Fruit fly (Drosophila melanogaster) whole organism, embryonic: ENCODE results near the gene CG42538.

Source experiments
- Ada2b ChIP-seq: fragments of 200-800 bp; sonication (Bioruptor generic); IDR thresholded peaks from 2 replicates; pipeline ENCODE4 v1.3.6; 2022; ENCODE audit warnings: missing biosample characterization, missing genetic modification characterization
- BEAF-32 ChIP-seq: fragments of 200-800 bp; sonication (Bioruptor generic); optimal IDR thresholded peaks from 3 replicates; lab custom pipeline; 2017; ENCODE audit warnings: missing biosample characterization, missing genetic modification characterization, mild to moderate bottlenecking, moderate library complexity, missing genetic modification reagents
- CG10209 ChIP-seq: fragments of 200-800 bp; sonication (Bioruptor generic); optimal IDR thresholded peaks from 3 replicates; lab custom pipeline; 2017; ENCODE audit warnings: missing biosample characterization, mild to moderate bottlenecking, missing genetic modification characterization, missing genetic modification reagents
- CG10274 ChIP-seq: fragments of 200-800 bp; sonication (Bioruptor generic); optimal IDR thresholded peaks from 3 replicates; lab custom pipeline; 2017; ENCODE audit warnings: missing biosample characterization, mild to moderate bottlenecking, missing genetic modification characterization
- CG12155 ChIP-seq: fragments of 200-800 bp; sonication (Bioruptor generic); optimal IDR thresholded peaks from 3 replicates; lab custom pipeline; 2016; ENCODE audit warnings: missing biosample characterization, missing genetic modification characterization
- CG14860 ChIP-seq: fragments of 200-800 bp; sonication (Bioruptor generic); IDR thresholded peaks from 3 replicates; pipeline ENCODE4 v1.3.6; 2022; ENCODE audit warnings: missing biosample characterization, missing genetic modification characterization; ENCODE audit not compliant: partially characterized antibody
- CG1529 ChIP-seq: fragments of 200-800 bp; sonication (Bioruptor generic); optimal IDR thresholded peaks from 3 replicates; lab custom pipeline; 2018; ENCODE audit warnings: missing biosample characterization, missing genetic modification characterization
- CG15601 ChIP-seq: fragments of 200-800 bp; sonication (Bioruptor generic); optimal IDR thresholded peaks from 3 replicates; lab custom pipeline; 2019; ENCODE audit warnings: missing biosample characterization, mild to moderate bottlenecking, missing genetic modification characterization, moderate library complexity
- CG17359 ChIP-seq: fragments of 200-800 bp; sonication (Bioruptor generic); optimal IDR thresholded peaks from 3 replicates; lab custom pipeline; 2018; ENCODE audit warnings: missing biosample characterization, mild to moderate bottlenecking, missing genetic modification characterization, moderate library complexity
- CG17568 ChIP-seq: fragments of 200-800 bp; sonication (Bioruptor generic); optimal IDR thresholded peaks from 2 replicates; lab custom pipeline; 2018; ENCODE audit warnings: missing biosample characterization, mild to moderate bottlenecking, missing genetic modification characterization, moderate library complexity
- CG17912 ChIP-seq: fragments of 200-800 bp; sonication (Bioruptor generic); optimal IDR thresholded peaks from 2 replicates; lab custom pipeline; 2018; ENCODE audit warnings: missing biosample characterization, mild to moderate bottlenecking, missing genetic modification characterization
- CG18476 ChIP-seq: fragments of 200-800 bp; sonication (Bioruptor generic); optimal IDR thresholded peaks from 2 replicates; lab custom pipeline; 2016; ENCODE audit warnings: missing biosample characterization, mild to moderate bottlenecking, missing genetic modification characterization
- CG2129 ChIP-seq: fragments of 200-800 bp; sonication (Bioruptor generic); IDR thresholded peaks from 2 replicates; pipeline ENCODE4 v1.3.6; 2022; ENCODE audit warnings: missing biosample characterization, missing genetic modification characterization; ENCODE audit not compliant: partially characterized antibody
- CG3065 ChIP-seq: fragments of 200-800 bp; sonication (Bioruptor generic); optimal IDR thresholded peaks from 2 replicates; lab custom pipeline; 2016; ENCODE audit warnings: missing biosample characterization, missing genetic modification characterization
- CG33213 ChIP-seq: fragments of 200-800 bp; sonication (Bioruptor generic); optimal IDR thresholded peaks from 3 replicates; lab custom pipeline; 2016; ENCODE audit warnings: missing biosample characterization, missing genetic modification characterization
- CG34224 ChIP-seq: fragments of 200-800 bp; sonication (Bioruptor generic); IDR thresholded peaks from 3 replicates; pipeline ENCODE4 v1.3.6; 2022; ENCODE audit warnings: missing biosample characterization, missing genetic modification characterization; ENCODE audit not compliant: partially characterized antibody
- CG3726 ChIP-seq: fragments of 200-800 bp; sonication (Bioruptor generic); IDR thresholded peaks from 3 replicates; pipeline ENCODE4, ENCODE4 v1.3.6; 2022; ENCODE audit warnings: missing biosample characterization, missing genetic modification characterization
- CG4328 ChIP-seq: fragments of 200-800 bp; sonication (Bioruptor generic); optimal IDR thresholded peaks from 3 replicates; lab custom pipeline; 2017; ENCODE audit warnings: missing biosample characterization, missing genetic modification reagents, missing genetic modification characterization
- CG8281 ChIP-seq: fragments of 200-800 bp; sonication (Bioruptor generic); optimal IDR thresholded peaks from 2 replicates; lab custom pipeline; 2018; ENCODE audit warnings: missing biosample characterization, mild to moderate bottlenecking, missing genetic modification characterization, moderate library complexity
- CTCF ChIP-seq: fragments of 200-800 bp; sonication (Bioruptor generic); optimal IDR thresholded peaks from 2 replicates; lab custom pipeline; 2017; ENCODE audit warnings: missing biosample characterization, mild to moderate bottlenecking, missing genetic modification characterization, moderate library complexity
- D19B ChIP-seq: fragments of 200-800 bp; sonication (Bioruptor generic); optimal IDR thresholded peaks from 2 replicates; lab custom pipeline; 2017; ENCODE audit warnings: missing biosample characterization, mild to moderate bottlenecking, missing genetic modification characterization
- Hr78 ChIP-seq, 2 experiments: fragments of 200-800 bp in 1 of 2; fragments of >200 bp in 1 of 2; sonication (Bioruptor generic) in 1 of 2; optimal IDR thresholded peaks; 2 replicates each; lab custom pipeline; 2017 to 2019; ENCODE audit warnings: missing biosample characterization in 2 of 2, missing genetic modification characterization in 2 of 2, mild to moderate bottlenecking in 1 of 2, moderate library complexity in 1 of 2
- Nf-YB ChIP-seq: fragments of 200-800 bp; sonication (Bioruptor generic); optimal IDR thresholded peaks from 3 replicates; lab custom pipeline; 2019; ENCODE audit warnings: missing biosample characterization, mild to moderate bottlenecking, missing genetic modification characterization, moderate library complexity
- NfI ChIP-seq: fragments of 200-800 bp; sonication (Bioruptor generic); optimal IDR thresholded peaks from 3 replicates; lab custom pipeline; 2018; ENCODE audit warnings: missing biosample characterization, mild to moderate bottlenecking, missing genetic modification characterization, moderate library complexity
- Stat92E ChIP-seq, 3 experiments: fragments of >200 bp in 2 of 3; fragments of 200-800 bp in 1 of 3; sonication (Bioruptor generic) in 1 of 3; optimal IDR thresholded peaks; 2 replicates each; lab custom pipeline; 2017 to 2019; ENCODE audit warnings: missing biosample characterization in 3 of 3, missing genetic modification characterization in 3 of 3, mild to moderate bottlenecking in 1 of 3, moderate library complexity in 1 of 3
- Usf ChIP-seq: fragments of 200-800 bp; sonication (Bioruptor generic); optimal IDR thresholded peaks from 2 replicates; lab custom pipeline; 2017; ENCODE audit warnings: missing genotype, missing biosample characterization, missing genetic modification characterization
- ac ChIP-seq: fragments of 200-800 bp; sonication (Bioruptor generic); optimal IDR thresholded peaks from 3 replicates; lab custom pipeline; 2017; ENCODE audit warnings: missing biosample characterization, mild to moderate bottlenecking, missing genetic modification characterization
- br ChIP-seq: fragments of >200 bp; optimal IDR thresholded peaks from 2 replicates; lab custom pipeline; 2017
- ems ChIP-seq: fragments of 200-800 bp; sonication (Bioruptor generic); optimal IDR thresholded peaks from 3 replicates; lab custom pipeline; 2016; ENCODE audit warnings: missing biosample characterization, missing genetic modification characterization
- ftz-f1 ChIP-seq: fragments of 200-800 bp; sonication (Bioruptor generic); optimal IDR thresholded peaks from 2 replicates; lab custom pipeline; 2016; ENCODE audit warnings: missing biosample characterization, missing genetic modification characterization
- gce ChIP-seq: fragments of 200-800 bp; sonication (Bioruptor generic); IDR thresholded peaks from 3 replicates; pipeline ENCODE4 v1.3.6; 2022; ENCODE audit warnings: missing biosample characterization, missing genetic modification characterization
- gfzf ChIP-seq: fragments of 200-800 bp; sonication (Bioruptor generic); optimal IDR thresholded peaks from 2 replicates; lab custom pipeline; 2016; ENCODE audit warnings: missing biosample characterization, mild to moderate bottlenecking, missing genetic modification characterization, moderate library complexity
- hth ChIP-seq: fragments of >200 bp; optimal IDR thresholded peaks from 2 replicates; lab custom pipeline; 2017; ENCODE audit warnings: inconsistent platforms
- insv ChIP-seq, 2 experiments: fragments of 200-800 bp; sonication (Bioruptor generic); optimal IDR thresholded peaks; 3 replicates each; lab custom pipeline; 2016 to 2018; ENCODE audit warnings: missing biosample characterization in 2 of 2, missing genetic modification characterization in 2 of 2
- kah ChIP-seq: fragments of 200-800 bp; sonication (Bioruptor generic); optimal IDR thresholded peaks from 2 replicates; lab custom pipeline; 2018; ENCODE audit warnings: missing biosample characterization, mild to moderate bottlenecking, missing genetic modification characterization
- knrl ChIP-seq: fragments of 200-800 bp; sonication (Bioruptor generic); IDR thresholded peaks from 3 replicates; pipeline ENCODE4 v1.3.6; 2022; ENCODE audit warnings: missing biosample characterization, missing genetic modification characterization; ENCODE audit not compliant: partially characterized antibody
- lbe ChIP-seq: fragments of 200-800 bp; sonication (Bioruptor generic); optimal IDR thresholded peaks from 2 replicates; lab custom pipeline; 2016; ENCODE audit warnings: missing biosample characterization, mild to moderate bottlenecking, missing genetic modification characterization
- lilli ChIP-seq: fragments of 200-800 bp; sonication (Bioruptor generic); optimal IDR thresholded peaks from 3 replicates; lab custom pipeline; 2016; ENCODE audit warnings: missing biosample characterization, missing genetic modification characterization
- mirr ChIP-seq: fragments of 200-800 bp; sonication (Bioruptor generic); optimal IDR thresholded peaks from 3 replicates; lab custom pipeline; 2018; ENCODE audit warnings: missing biosample characterization, mild to moderate bottlenecking, missing genetic modification characterization
- onecut ChIP-seq: fragments of 200-800 bp; sonication (Bioruptor generic); IDR thresholded peaks from 2 replicates; pipeline ENCODE4 v1.3.6; 2022; ENCODE audit warnings: missing biosample characterization, missing genetic modification characterization
- otp ChIP-seq: fragments of 200-800 bp; sonication (Bioruptor generic); IDR thresholded peaks from 3 replicates; pipeline ENCODE4, ENCODE4 v1.3.6; 2022; ENCODE audit warnings: missing biosample characterization, missing genetic modification characterization
- pfk ChIP-seq: fragments of 200-800 bp; sonication (Bioruptor generic); optimal IDR thresholded peaks from 2 replicates; lab custom pipeline; 2018; ENCODE audit warnings: missing biosample characterization, mild to moderate bottlenecking, missing genetic modification characterization, moderate library complexity
- pho ChIP-seq: fragments of 200-800 bp; sonication (Bioruptor generic); optimal IDR thresholded peaks from 2 replicates; lab custom pipeline; 2016; ENCODE audit warnings: missing biosample characterization, missing genetic modification characterization
- psq ChIP-seq: fragments of 200-800 bp; sonication (Bioruptor generic); optimal IDR thresholded peaks from 2 replicates; lab custom pipeline; 2017; ENCODE audit warnings: missing biosample characterization, missing genetic modification characterization
- rib ChIP-seq: fragments of 200-800 bp; sonication (Bioruptor generic); IDR thresholded peaks from 2 replicates; pipeline ENCODE4 v1.3.6; 2022; ENCODE audit warnings: missing biosample characterization, missing genetic modification characterization
- sc ChIP-seq, 3 experiments: fragments of >200 bp in 2 of 3; fragments of 200-800 bp in 1 of 3; sonication (Bioruptor generic) in 1 of 3; optimal IDR thresholded peaks; 2 replicates in 2 of 3; 3 replicates in 1 of 3; lab custom pipeline; 2017; ENCODE audit warnings: mild to moderate bottlenecking in 1 of 3, missing biosample characterization in 1 of 3, missing genetic modification characterization in 1 of 3, missing genetic modification reagents in 1 of 3
- sug ChIP-seq: fragments of 200-800 bp; optimal IDR thresholded peaks from 2 replicates; lab custom pipeline; 2019; ENCODE audit warnings: missing biosample characterization, mild to moderate bottlenecking, missing genetic modification characterization, moderate library complexity
- tgo ChIP-seq: fragments of 200-800 bp; sonication (Bioruptor generic); IDR thresholded peaks from 3 replicates; pipeline ENCODE4 v1.3.6; 2022; ENCODE audit warnings: missing biosample characterization, missing genetic modification characterization
- unpg ChIP-seq: fragments of 200-800 bp; sonication (Bioruptor generic); optimal IDR thresholded peaks from 3 replicates; lab custom pipeline; 2018; ENCODE audit warnings: missing biosample characterization, mild to moderate bottlenecking, missing genetic modification characterization, moderate library complexity

CG42538 gene

dm6 chr3L:16056101-16056891 is 22.0 kb downstream of the CG42538 start (continued):
- TF ChIP-seq gfzf (GFP tag; lab: Kevin White, UChicago), result no peak
- TF ChIP-seq Stat92E (GFP tag; optimal IDR thresholded peaks at IDR 0.05; lab: Kevin White, UChicago), result no peak
- no peak for TF ChIP-seq Nf-YB (GFP tag; lab: Kevin White, UChicago)
- TF ChIP-seq CG1529 (GFP tag; lab: Kevin White, UChicago), result no peak
- TF ChIP-seq CG18476 (GFP tag; lab: Kevin White, UChicago), result peak; percentile 11
- TF ChIP-seq CG15601, result peak; percentile 43
- no peak for TF ChIP-seq CG17568 (GFP tag; lab: Kevin White, UChicago)
- no peak for TF ChIP-seq onecut (GFP tag; lab: Robert Waterston, UW)
- TF ChIP-seq CG10274 (GFP tag; lab: Kevin White, UChicago), result no peak
- TF ChIP-seq CG4328 (GFP tag; lab: Kevin White, UChicago), result no peak
- peak; percentile 3 for TF ChIP-seq CG8281 (tag; lab: Kevin White, UChicago)
- no peak for TF ChIP-seq CG33213 (GFP tag; lab: Kevin White, UChicago)
- TF ChIP-seq knrl, result no peak
- TF ChIP-seq Usf, result no peak
- no peak for TF ChIP-seq tgo (GFP tag; lab: Robert Waterston, UW)
- TF ChIP-seq br (lab: Kevin White, UChicago), result no peak
- no peak for TF ChIP-seq CG3065 (GFP tag; lab: Kevin White, UChicago)
- TF ChIP-seq pfk, result no peak
- no peak for TF ChIP-seq sug (tag; lab: Kevin White, UChicago)
- no peak for TF ChIP-seq mirr (GFP tag; lab: Kevin White, UChicago)
- no peak for TF ChIP-seq CG34224 (GFP tag; lab: Robert Waterston, UW)
- no peak for TF ChIP-seq psq (GFP tag; lab: Kevin White, UChicago)
- TF ChIP-seq lbe, result no peak
- no peak for TF ChIP-seq sc (optimal IDR thresholded peaks at IDR 0.05; lab: Kevin White, UChicago)
- TF ChIP-seq sc (GFP tag; optimal IDR thresholded peaks at IDR 0.05; lab: Kevin White, UChicago), result peak; percentile 53
- no peak for TF ChIP-seq ems (GFP tag; lab: Kevin White, UChicago)
- no peak for TF ChIP-seq CG12155 (GFP tag; lab: Kevin White, UChicago)
- TF ChIP-seq Ada2b (GFP tag; lab: Robert Waterston, UW), result no peak
- TF ChIP-seq CG17359 (tag; lab: Kevin White, UChicago), result peak; percentile 5
- no peak for TF ChIP-seq NfI
- TF ChIP-seq unpg, result no peak
- peak; percentile 29 for TF ChIP-seq ac (GFP tag; lab: Kevin White, UChicago)
- no peak for TF ChIP-seq CG14860 (GFP tag; lab: Robert Waterston, UW)
- TF ChIP-seq insv (GFP tag; optimal IDR thresholded peaks at IDR 0.05; lab: Kevin White, UChicago), result no peak
- TF ChIP-seq lilli (GFP tag; lab: Kevin White, UChicago), result no peak
- no peak for TF ChIP-seq CTCF (GFP tag; lab: Kevin White, UChicago)
- no peak for TF ChIP-seq pho (GFP tag; lab: Kevin White, UChicago)
- no peak for TF ChIP-seq CG10209 (GFP tag; lab: Kevin White, UChicago)
- no peak for TF ChIP-seq BEAF-32 (GFP tag; lab: Kevin White, UChicago)
- TF ChIP-seq otp, result no peak
- no peak for TF ChIP-seq kah (GFP tag; lab: Kevin White, UChicago)
- no peak for TF ChIP-seq gce (GFP tag; lab: Robert Waterston, UW)
- no peak for TF ChIP-seq CG2129 (GFP tag; lab: Robert Waterston, UW)
- no peak for TF ChIP-seq D19B (GFP tag; lab: Kevin White, UChicago)
- peak; percentile 74 for TF ChIP-seq ftz-f1 (GFP tag; lab: Kevin White, UChicago)
- no peak for TF ChIP-seq CG17912 (GFP tag; lab: Kevin White, UChicago)
- no peak for TF ChIP-seq rib (GFP tag; lab: Robert Waterston, UW)
- no peak for TF ChIP-seq CG3726 (GFP tag; lab: Robert Waterston, UW)
- peak in 1 of 2 experiments; percentile 71 for TF ChIP-seq Hr78 (GFP tag; optimal IDR thresholded peaks at IDR 0.05; lab: Kevin White, UChicago)
- no peak for TF ChIP-seq hth (lab: Kevin White, UChicago)
